Worm (Caenorhabditis elegans): ENCODE results near the gene ZK105.3.

ce11 chrV:7713691-7714090 lies 16.7 kb downstream of the ZK105.3 start, which contains the start of gene ZK105.1:
- TF ChIP-seq lin-13 (tag; optimal IDR thresholded peaks at IDR 0.05): no peak
- no peak for TF ChIP-seq lsy-2 (tag; optimal IDR thresholded peaks at IDR 0.05)
